Worm (Caenorhabditis elegans): ENCODE measurements around the gene F38A5.8.

DNA sequence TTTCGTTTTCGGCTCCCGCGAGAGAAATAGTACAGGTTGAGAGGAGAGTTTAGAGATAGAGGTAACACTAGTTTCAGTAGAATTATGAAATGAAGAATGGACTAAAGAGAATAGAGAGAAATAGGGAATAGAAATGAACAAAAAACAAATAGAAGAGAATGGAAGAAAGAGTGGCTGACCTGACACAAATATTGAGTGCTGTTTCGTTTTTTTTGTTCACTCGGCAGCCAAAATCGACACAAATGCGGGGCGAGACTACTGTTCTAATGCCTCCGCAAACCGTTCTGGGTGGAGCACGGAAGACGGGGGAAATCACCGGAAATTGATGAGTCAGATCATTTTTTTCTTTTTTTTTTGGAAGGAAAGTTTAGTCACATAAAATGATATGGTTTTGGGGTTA, 26.9 kb upstream of the F38A5.8 start:
- no peak for TF ChIP-seq skn-1 (tag; optimal IDR thresholded peaks at IDR 0.05)
- no peak for TF ChIP-seq R02D3.7 (tag; optimal IDR thresholded peaks at IDR 0.05)
- TF ChIP-seq unc-39 (tag; optimal IDR thresholded peaks at IDR 0.05): no peak
- no peak for TF ChIP-seq snpc-4 (tag; optimal IDR thresholded peaks at IDR 0.05)
- no peak for TF ChIP-seq unc-130 (GFP tag; optimal IDR thresholded peaks at IDR 0.05)
- no peak for TF ChIP-seq nhr-237 (tag; optimal IDR thresholded peaks at IDR 0.05)
